Fruit fly (Drosophila melanogaster): Measurements from ENCODE around the gene raskol.

raskol gene

DNA sequence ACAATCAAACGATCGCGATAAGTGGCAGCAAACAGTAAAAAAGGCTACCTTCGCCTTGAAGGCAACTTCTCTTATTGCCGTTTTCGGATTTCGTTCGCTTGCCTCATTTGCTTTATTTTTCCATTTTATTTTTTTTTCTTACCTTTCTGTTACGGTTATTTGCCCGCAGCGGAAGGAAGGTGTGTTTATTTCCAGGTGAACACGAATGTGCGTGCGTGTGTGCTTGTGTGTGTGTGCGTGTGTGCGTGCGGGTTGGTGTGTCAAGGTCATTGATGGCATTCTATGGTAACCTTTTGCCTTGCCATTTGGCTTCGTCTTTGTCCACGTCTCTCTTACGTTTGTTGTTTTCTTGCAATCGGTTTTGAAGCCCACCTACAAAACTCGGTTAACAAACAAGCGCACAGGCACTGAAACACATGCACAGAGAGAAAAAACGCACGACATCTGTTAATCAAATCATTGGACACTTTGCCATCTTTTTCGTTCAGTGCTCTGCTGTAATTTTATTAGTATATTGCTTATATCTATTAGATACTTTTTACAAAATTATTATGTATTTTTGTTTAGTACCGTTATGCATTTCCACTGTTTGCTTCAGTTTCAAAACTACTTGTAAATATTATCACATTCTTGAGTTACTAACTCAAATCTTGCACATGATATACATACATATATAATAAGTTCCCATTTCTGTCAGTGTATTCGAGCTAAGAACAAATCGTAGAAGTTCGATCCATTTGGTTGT lies 3.2 kb downstream of the raskol start (continued):
- TF ChIP-seq HHEX (GFP tag; optimal IDR thresholded peaks at IDR 0.05): peak; percentile 48
- peak; percentile 60 for TF ChIP-seq Max (GFP tag; optimal IDR thresholded peaks at IDR 0.05)
- TF ChIP-seq cwo (GFP tag; optimal IDR thresholded peaks at IDR 0.05): peak; percentile 35
- TF ChIP-seq run (tag; optimal IDR thresholded peaks at IDR 0.05): no peak
- TF ChIP-seq Pdp1 (GFP tag; optimal IDR thresholded peaks at IDR 0.05): no peak
- TF ChIP-seq Atf6 (GFP tag; IDR thresholded peaks at IDR 0.05): no peak; the same call in 1 of the 2 replicates
- peak; percentile 88 for TF ChIP-seq Hr39 (optimal IDR thresholded peaks at IDR 0.05)
- TF ChIP-seq CG17328 (GFP tag; IDR thresholded peaks at IDR 0.05): peak; percentile 57
- no peak for TF ChIP-seq nerfin-2 (GFP tag; IDR thresholded peaks at IDR 0.05; ENCODE audit: partially characterized antibody)
- TF ChIP-seq Mrtf (GFP tag; IDR thresholded peaks at IDR 0.05): peak; percentile 35; the same call in 1 of the 3 replicates
- peak; percentile 12 for TF ChIP-seq Nf-YB (GFP tag; optimal IDR thresholded peaks at IDR 0.05)
- peak; percentile 54; the same call in 1 of the 3 replicates for TF ChIP-seq H15 (GFP tag; IDR thresholded peaks at IDR 0.05)
- TF ChIP-seq CG2889 (GFP tag; IDR thresholded peaks at IDR 0.05): no peak
- no peak for TF ChIP-seq her (GFP tag; optimal IDR thresholded peaks at IDR 0.05)
- peak; percentile 33 for TF ChIP-seq CG16815 (GFP tag; optimal IDR thresholded peaks at IDR 0.05)
- peak; percentile 51 for TF ChIP-seq CG11085 (GFP tag; IDR thresholded peaks at IDR 0.05)
- peak; percentile 20; the same call in 1 of the 2 replicates for TF ChIP-seq NFAT (GFP tag; IDR thresholded peaks at IDR 0.05)
- TF ChIP-seq maf-S (GFP tag; optimal IDR thresholded peaks at IDR 0.05): no peak
- TF ChIP-seq seq (GFP tag; IDR thresholded peaks at IDR 0.05): peak; percentile 65
- TF ChIP-seq CG17568 (GFP tag; optimal IDR thresholded peaks at IDR 0.05): peak; percentile 23
- TF ChIP-seq CG32772 (GFP tag; IDR thresholded peaks at IDR 0.05): peak; percentile 64
- no peak for TF ChIP-seq Spps (tag; optimal IDR thresholded peaks at IDR 0.05)
- TF ChIP-seq twi (tag; optimal IDR thresholded peaks at IDR 0.05): no peak
- TF ChIP-seq pnt (GFP tag; optimal IDR thresholded peaks at IDR 0.05): no peak
- no peak for TF ChIP-seq corto (GFP tag; optimal IDR thresholded peaks at IDR 0.05)
- TF ChIP-seq Lpt (GFP tag; optimal IDR thresholded peaks at IDR 0.05): no peak
- no peak for TF ChIP-seq Fer2 (tag; optimal IDR thresholded peaks at IDR 0.05)
- peak; percentile 44 for TF ChIP-seq CG4730 (GFP tag; IDR thresholded peaks at IDR 0.05)
- TF ChIP-seq gro (GFP tag; optimal IDR thresholded peaks at IDR 0.05): no peak
- no peak for TF ChIP-seq Dip2 (GFP tag; IDR thresholded peaks at IDR 0.05)
- no peak for TF ChIP-seq repo (GFP tag; optimal IDR thresholded peaks at IDR 0.05)
- peak; percentile 28; the same call in 1 of the 2 replicates for TF ChIP-seq vvl (GFP tag; IDR thresholded peaks at IDR 0.05)
- no peak for TF ChIP-seq Antp (GFP tag; optimal IDR thresholded peaks at IDR 0.05)
- TF ChIP-seq D (optimal IDR thresholded peaks at IDR 0.05): no peak
- TF ChIP-seq D (GFP tag; optimal IDR thresholded peaks at IDR 0.05): peak; percentile 63
- peak; percentile 62; the same call in 1 of the 3 replicates for TF ChIP-seq CG3726 (GFP tag; IDR thresholded peaks at IDR 0.05)
- TF ChIP-seq grn (GFP tag; optimal IDR thresholded peaks at IDR 0.05): no peak
- TF ChIP-seq ac (GFP tag; optimal IDR thresholded peaks at IDR 0.05): no peak
- TF ChIP-seq CG1647 (GFP tag; optimal IDR thresholded peaks at IDR 0.05): no peak
- TF ChIP-seq zfh1 (GFP tag; IDR thresholded peaks at IDR 0.05): peak; percentile 61; the same call in 2 of the 3 replicates
- TF ChIP-seq Dref (GFP tag; IDR thresholded peaks at IDR 0.05): no peak
- no peak for TF ChIP-seq Sry-δ (GFP tag; optimal IDR thresholded peaks at IDR 0.05)
- no peak for TF ChIP-seq z (GFP tag; IDR thresholded peaks at IDR 0.05)
- TF ChIP-seq dan (GFP tag; IDR thresholded peaks at IDR 0.05): no peak
- TF ChIP-seq MTF-1 (GFP tag; optimal IDR thresholded peaks at IDR 0.05; ENCODE audit: borderline replicate concordance): peak; percentile 37
- no peak for TF ChIP-seq pzg (GFP tag; optimal IDR thresholded peaks at IDR 0.05)
- TF ChIP-seq CG9932 (GFP tag; IDR thresholded peaks at IDR 0.05): peak; percentile 16; the same call in 1 of the 2 replicates
- peak; percentile 45 for TF ChIP-seq CG12219 (GFP tag; optimal IDR thresholded peaks at IDR 0.05)
- TF ChIP-seq Sry-β (GFP tag; optimal IDR thresholded peaks at IDR 0.05): no peak
- peak; percentile 74 for TF ChIP-seq CoRest (tag; optimal IDR thresholded peaks at IDR 0.05)
- no peak for TF ChIP-seq CG2120 (GFP tag; optimal IDR thresholded peaks at IDR 0.05)
